Fruit fly (Drosophila melanogaster) whole organism, wandering third instar larva: Measurements from ENCODE around the gene Taf6.

Experiments used
- Abd-B ChIP-seq: fragments of >200 bp; optimal IDR thresholded peaks from 2 replicates; lab custom pipeline; 2017; ENCODE audit warnings: missing biosample characterization, missing genetic modification characterization
- CG32264 ChIP-seq: fragments of 200-800 bp; sonication (Bioruptor generic); optimal IDR thresholded peaks from 2 replicates; lab custom pipeline; 2016; ENCODE audit warnings: missing biosample characterization, missing genetic modification characterization
- CG9705 ChIP-seq: fragments of 200-800 bp; sonication (Bioruptor generic); optimal IDR thresholded peaks from 2 replicates; lab custom pipeline; 2018; ENCODE audit warnings: missing biosample characterization, mild to moderate bottlenecking, missing genetic modification characterization
- CrebA ChIP-seq: fragments of 200-800 bp; sonication (Bioruptor generic); optimal IDR thresholded peaks from 2 replicates; lab custom pipeline; 2016; ENCODE audit warnings: missing biosample characterization, mild to moderate bottlenecking, missing genetic modification characterization, borderline replicate concordance
- Dfd ChIP-seq: fragments of >200 bp; optimal IDR thresholded peaks from 2 replicates; lab custom pipeline; 2017; ENCODE audit warnings: missing biosample characterization, missing genetic modification characterization
- Dif ChIP-seq: fragments of 200-275, 200-300 bp; sonication (Bioruptor generic); optimal IDR thresholded peaks from 2 replicates; lab custom pipeline; 2018; ENCODE audit warnings: missing biosample characterization, missing genetic modification characterization; ENCODE audit not compliant: partially characterized antibody
- GATAd ChIP-seq: sonication (Bioruptor generic); optimal IDR thresholded peaks from 2 replicates; lab custom pipeline; 2016; ENCODE audit warnings: missing biosample characterization, missing genetic modification characterization
- HLH106 ChIP-seq: fragments of 200-800 bp; optimal IDR thresholded peaks from 3 replicates; lab custom pipeline; 2019; ENCODE audit warnings: missing biosample characterization, mild to moderate bottlenecking, missing genetic modification characterization, moderate library complexity
- Hnf4 ChIP-seq: fragments of 200-800 bp; sonication (Bioruptor generic); optimal IDR thresholded peaks from 2 replicates; lab custom pipeline; 2016; ENCODE audit warnings: missing biosample characterization, mild to moderate bottlenecking, missing genetic modification characterization
- Hr78 ChIP-seq: fragments of >200 bp; optimal IDR thresholded peaks from 2 replicates; lab custom pipeline; 2017; ENCODE audit warnings: missing biosample characterization, missing genetic modification characterization
- Hr83 ChIP-seq: fragments of 200-300 bp; sonication (Bioruptor generic); optimal IDR thresholded peaks from 2 replicates; lab custom pipeline; 2016; ENCODE audit warnings: missing biosample characterization, mild to moderate bottlenecking, missing genetic modification characterization, moderate library complexity; ENCODE audit not compliant: poor library complexity, severe bottlenecking
- Jra ChIP-seq: sonication (Bioruptor generic); optimal IDR thresholded peaks from 2 replicates; lab custom pipeline; 2016; ENCODE audit warnings: missing biosample characterization, missing genetic modification characterization
- Mio ChIP-seq: sonication (Bioruptor generic); optimal IDR thresholded peaks from 2 replicates; lab custom pipeline; 2016; ENCODE audit warnings: missing biosample characterization, missing genetic modification characterization
- Myc ChIP-seq: fragments of >200 bp; optimal IDR thresholded peaks from 2 replicates; lab custom pipeline; 2017
- N ChIP-seq: fragments of >200 bp; optimal IDR thresholded peaks from 2 replicates; lab custom pipeline; 2018; ENCODE audit warnings: missing biosample characterization, missing external identifiers, missing genetic modification characterization
- OdsH ChIP-seq: fragments of 200-800 bp; sonication (Bioruptor generic); optimal IDR thresholded peaks from 2 replicates; lab custom pipeline; 2016; ENCODE audit warnings: missing biosample characterization, mild to moderate bottlenecking, missing genetic modification characterization
- Rel ChIP-seq, 2 experiments: fragments of 200-800 bp; sonication (Bioruptor generic) in 1 of 2; optimal IDR thresholded peaks; 2 replicates in 1 of 2; 3 replicates in 1 of 2; lab custom pipeline; 2016 to 2019; ENCODE audit warnings: mild to moderate bottlenecking in 2 of 2, missing biosample characterization in 2 of 2, missing genetic modification characterization in 2 of 2, moderate library complexity in 1 of 2
- Sp1 ChIP-seq: fragments of 200-800 bp; sonication (Bioruptor generic); optimal IDR thresholded peaks from 3 replicates; lab custom pipeline; 2019; ENCODE audit warnings: missing biosample characterization, mild to moderate bottlenecking, missing genetic modification characterization, moderate library complexity
- Vsx2 ChIP-seq: fragments of 200-300, 225-300 bp; sonication (Bioruptor generic); optimal IDR thresholded peaks from 2 replicates; lab custom pipeline; 2018; ENCODE audit warnings: missing biosample characterization, missing genetic modification characterization; ENCODE audit not compliant: partially characterized antibody
- br ChIP-seq: fragments of 200-800 bp; sonication (Bioruptor generic); optimal IDR thresholded peaks from 2 replicates; lab custom pipeline; 2016; ENCODE audit warnings: missing biosample characterization, missing genetic modification characterization
- brk ChIP-seq: fragments of 200-800 bp; sonication (Bioruptor generic); optimal IDR thresholded peaks from 2 replicates; lab custom pipeline; 2016; ENCODE audit warnings: missing biosample characterization, mild to moderate bottlenecking, missing genetic modification characterization
- dl ChIP-seq, 2 experiments: fragments of 175-275, 200-275 bp in 1 of 2; fragments of 200-275 bp in 1 of 2; sonication (Bioruptor generic); optimal IDR thresholded peaks; lab custom pipeline; 2018; ENCODE audit warnings: mild to moderate bottlenecking in 2 of 2, missing biosample characterization in 2 of 2, missing genetic modification characterization in 2 of 2, moderate library complexity in 2 of 2; ENCODE audit not compliant: partially characterized antibody in 2 of 2, insufficient read depth in 1 of 2
- dmrt93B ChIP-seq: fragments of 200-800 bp; sonication (Bioruptor generic); optimal IDR thresholded peaks from 2 replicates; lab custom pipeline; 2018; ENCODE audit warnings: missing biosample characterization, mild to moderate bottlenecking, missing genetic modification characterization
- dsf ChIP-seq: sonication (Bioruptor generic); optimal IDR thresholded peaks from 2 replicates; lab custom pipeline; 2016; ENCODE audit warnings: missing biosample characterization, missing genetic modification characterization, borderline replicate concordance
- ey ChIP-seq: fragments of 200-800 bp; sonication (Bioruptor generic); optimal IDR thresholded peaks from 2 replicates; lab custom pipeline; 2016; ENCODE audit warnings: missing biosample characterization, missing genetic modification characterization
- foxo ChIP-seq, 2 experiments: fragments of 200-800 bp; sonication (Bioruptor generic); optimal IDR thresholded peaks; 2 replicates in 1 of 2; 3 replicates in 1 of 2; lab custom pipeline; 2016 to 2017; ENCODE audit warnings: missing biosample characterization in 2 of 2, missing genetic modification characterization in 2 of 2
- fru ChIP-seq: fragments of 200-800 bp; sonication (Bioruptor generic); optimal IDR thresholded peaks from 3 replicates; lab custom pipeline; 2016; ENCODE audit warnings: missing biosample characterization, mild to moderate bottlenecking, missing genetic modification characterization
- h ChIP-seq: fragments of 200-800 bp; sonication (Bioruptor generic); optimal IDR thresholded peaks from 3 replicates; lab custom pipeline; 2016; ENCODE audit warnings: missing biosample characterization, mild to moderate bottlenecking, missing genetic modification characterization
- jim ChIP-seq: fragments of 175-275, 200-325 bp; sonication (Bioruptor generic); optimal IDR thresholded peaks from 2 replicates; lab custom pipeline; 2016; ENCODE audit warnings: missing biosample characterization, mild to moderate bottlenecking, missing genetic modification characterization
- lola ChIP-seq: fragments of >200 bp; optimal IDR thresholded peaks from 2 replicates; lab custom pipeline; 2017; ENCODE audit warnings: missing biosample characterization, missing genetic modification characterization
- pan ChIP-seq: fragments of >200 bp; optimal IDR thresholded peaks from 2 replicates; lab custom pipeline; 2017
- psq ChIP-seq: fragments of 200-800 bp; sonication (Bioruptor generic); optimal IDR thresholded peaks from 3 replicates; lab custom pipeline; 2017; ENCODE audit warnings: missing biosample characterization, mild to moderate bottlenecking, missing genetic modification characterization, moderate library complexity
- rgr ChIP-seq: fragments of 200-800 bp; sonication (Bioruptor generic); optimal IDR thresholded peaks from 3 replicates; lab custom pipeline; 2016; ENCODE audit warnings: missing biosample characterization, mild to moderate bottlenecking, missing genetic modification characterization
- sage ChIP-seq: fragments of 200-800 bp; sonication (Bioruptor generic); optimal IDR thresholded peaks from 2 replicates; lab custom pipeline; 2016; ENCODE audit warnings: missing biosample characterization, mild to moderate bottlenecking, missing genetic modification characterization
- sv ChIP-seq: fragments of 200-800 bp; sonication (Bioruptor generic); optimal IDR thresholded peaks from 3 replicates; lab custom pipeline; 2016; ENCODE audit warnings: missing biosample characterization, missing genetic modification characterization
- tai ChIP-seq: sonication (Bioruptor generic); optimal IDR thresholded peaks from 2 replicates; lab custom pipeline; 2016; ENCODE audit warnings: missing biosample characterization, missing genetic modification characterization
- usp ChIP-seq: fragments of >200 bp; optimal IDR thresholded peaks from 2 replicates; lab custom pipeline; 2017; ENCODE audit warnings: missing biosample characterization, missing genetic modification characterization
- woc ChIP-seq: sonication (Bioruptor generic); optimal IDR thresholded peaks from 2 replicates; lab custom pipeline; 2016; ENCODE audit warnings: missing biosample characterization, mild to moderate bottlenecking, missing genetic modification characterization

Taf6 gene

dm6 chr3L:19618072-19618958 lies 19.4 kb downstream of the Taf6 start, which contains the start of gene asf1:
TSS of gene asf1 (plus strand) at chr3L:19618894.
- no peak for TF ChIP-seq lola
- no peak for TF ChIP-seq foxo (GFP tag; optimal IDR thresholded peaks at IDR 0.05; lab: Kevin White, UChicago)
- no peak for TF ChIP-seq HLH106
- no peak for TF ChIP-seq pan (lab: Kevin White, UChicago)
- TF ChIP-seq Dif: no peak
- TF ChIP-seq CG9705 (GFP tag; lab: Kevin White, UChicago): no peak
- TF ChIP-seq Dfd (GFP tag; lab: Kevin White, UChicago): no peak
- no peak for TF ChIP-seq usp (GFP tag; lab: Kevin White, UChicago)
- TF ChIP-seq Jra (GFP tag; lab: Kevin White, UChicago): no peak
- TF ChIP-seq N: no peak
- no peak for TF ChIP-seq Mio (GFP tag; lab: Kevin White, UChicago)
- TF ChIP-seq Vsx2: no peak
- no peak for TF ChIP-seq Hnf4 (GFP tag; lab: Kevin White, UChicago)
- no peak for TF ChIP-seq jim (GFP tag; lab: Kevin White, UChicago)
- TF ChIP-seq Myc: peak; percentile 67
- TF ChIP-seq ey (GFP tag; lab: Kevin White, UChicago): peak; percentile 29
- peak; percentile 54 for TF ChIP-seq sv
- peak; percentile 37 for TF ChIP-seq OdsH (GFP tag; lab: Kevin White, UChicago)
- no peak for TF ChIP-seq dsf (GFP tag; lab: Kevin White, UChicago)
- TF ChIP-seq Rel (GFP tag; optimal IDR thresholded peaks at IDR 0.05; lab: Kevin White, UChicago): no peak
- no peak for TF ChIP-seq Rel (tag; optimal IDR thresholded peaks at IDR 0.05; lab: Kevin White, UChicago)
- no peak for TF ChIP-seq tai (GFP tag; lab: Kevin White, UChicago)
- TF ChIP-seq CG32264: no peak
- TF ChIP-seq fru (GFP tag; lab: Kevin White, UChicago): peak; percentile 63

DNA sequence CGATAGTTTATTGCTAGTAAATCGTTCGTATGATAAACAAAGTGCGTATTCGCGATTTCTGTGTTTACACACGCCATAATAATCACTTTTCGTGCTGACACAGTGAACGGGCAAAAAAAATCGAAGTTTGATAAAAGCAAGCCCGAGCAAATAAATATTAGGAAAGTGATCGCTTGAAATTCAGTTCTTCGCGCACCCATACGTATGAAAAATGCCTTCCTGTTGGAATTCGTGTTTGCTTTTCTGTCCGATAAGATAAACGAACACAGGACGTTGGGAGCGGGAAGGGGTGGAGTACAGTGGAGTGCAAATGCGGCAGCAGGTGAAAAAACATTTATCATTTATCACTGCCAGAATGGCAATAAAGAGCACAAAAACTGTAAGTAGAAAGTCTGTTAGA lies 31.8 kb downstream of the Taf6 start:
- TF ChIP-seq usp (GFP tag; lab: Kevin White, UChicago) (no peak), ey (GFP tag; lab: Kevin White, UChicago) (peak; percentile 31), GATAd (GFP tag; lab: Kevin White, UChicago) (no peak), tai (GFP tag; lab: Kevin White, UChicago) (no peak), brk (GFP tag; lab: Kevin White, UChicago) (no peak), Dif (no peak), psq (GFP tag; lab: Kevin White, UChicago) (peak; percentile 41), Dfd (GFP tag; lab: Kevin White, UChicago) (no peak), CG32264 (peak; percentile 42), Mio (GFP tag; lab: Kevin White, UChicago) (no peak), lola (no peak), Hr78 (GFP tag; lab: Kevin White, UChicago) (no peak), Rel (GFP tag; optimal IDR thresholded peaks at IDR 0.05; lab: Kevin White, UChicago) (no peak), Rel (tag; optimal IDR thresholded peaks at IDR 0.05; lab: Kevin White, UChicago) (peak; percentile 51), fru (GFP tag; lab: Kevin White, UChicago) (peak; percentile 45), Hr83 (GFP tag; lab: Kevin White, UChicago) (peak; percentile 89), jim (GFP tag; lab: Kevin White, UChicago) (no peak), sage (peak; percentile 23), dsf (GFP tag; lab: Kevin White, UChicago) (no peak), OdsH (GFP tag; lab: Kevin White, UChicago) (peak; percentile 47), Vsx2 (no peak), Abd-B (GFP tag; lab: Kevin White, UChicago) (no peak), foxo (GFP tag; optimal IDR thresholded peaks at IDR 0.05; lab: Kevin White, UChicago) (peak in 1 of 2 experiments; percentile 48), Myc (no peak), br (GFP tag; lab: Kevin White, UChicago) (peak; percentile 60), sv (no peak), woc (GFP tag; lab: Kevin White, UChicago) (no peak), N (no peak), CrebA (GFP tag; lab: Kevin White, UChicago) (no peak), Sp1 (no peak), rgr (GFP tag; lab: Kevin White, UChicago) (peak; percentile 55), Jra (GFP tag; lab: Kevin White, UChicago) (peak; percentile 64), dmrt93B (no peak), h (GFP tag; lab: Kevin White, UChicago) (peak; percentile 81), dl (GFP tag; optimal IDR thresholded peaks at IDR 0.05; lab: Kevin White, UChicago; ENCODE audit: insufficient read depth in 1 of 2, partially characterized antibody in 2 of 2) (no peak), pan (lab: Kevin White, UChicago) (no peak), HLH106 (no peak), CG9705 (GFP tag; lab: Kevin White, UChicago) (peak; percentile 36), Hnf4 (GFP tag; lab: Kevin White, UChicago) (no peak)
